Fruit fly (Drosophila melanogaster): ENCODE results near the gene Prosbeta3.

DNA sequence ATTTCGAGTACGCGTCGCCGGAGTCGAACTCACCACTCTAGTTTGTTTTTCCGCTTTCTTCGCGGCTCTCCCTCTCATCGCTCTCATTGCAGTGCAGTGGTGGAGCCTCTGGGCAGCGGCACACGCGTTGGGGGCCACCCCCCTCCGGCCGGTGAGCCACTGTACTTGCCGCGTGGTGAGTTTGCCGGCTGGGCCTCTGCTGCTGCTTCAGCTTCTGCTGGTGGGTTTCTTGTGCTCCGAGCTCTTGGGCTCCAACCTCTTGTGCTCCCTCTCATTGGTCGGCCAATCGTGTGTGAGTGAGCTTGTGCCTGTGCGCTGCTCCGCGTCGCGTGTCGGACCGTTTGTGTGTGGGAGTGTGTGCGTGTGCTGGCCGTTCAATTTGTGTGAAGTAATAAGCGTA, 47.0 kb upstream of the Prosbeta3 start:
- no peak for TF ChIP-seq prd (optimal IDR thresholded peaks at IDR 0.05)
- TF ChIP-seq prd (GFP tag; IDR thresholded peaks at IDR 0.05), result no peak
- peak; percentile 74 for TF ChIP-seq mam (GFP tag; optimal IDR thresholded peaks at IDR 0.05)
- peak; percentile 50 for TF ChIP-seq CG12391 (tag; optimal IDR thresholded peaks at IDR 0.05)
- TF ChIP-seq cwo (GFP tag; optimal IDR thresholded peaks at IDR 0.05), result peak; percentile 78
- TF ChIP-seq Ravus (GFP tag; IDR thresholded peaks at IDR 0.05), result no peak
- TF ChIP-seq Dref (GFP tag; IDR thresholded peaks at IDR 0.05), result no peak
- no peak for TF ChIP-seq CG6689 (GFP tag; IDR thresholded peaks at IDR 0.05)
- TF ChIP-seq Gsc (GFP tag; IDR thresholded peaks at IDR 0.05), result no peak
- TF ChIP-seq gsb (GFP tag; IDR thresholded peaks at IDR 0.05), result no peak
- no peak for TF ChIP-seq CG43689 (GFP tag; IDR thresholded peaks at IDR 0.05)
- TF ChIP-seq CG1603 (tag; optimal IDR thresholded peaks at IDR 0.05), result peak; percentile 43

Data from whole organism, embryonic.